Worm (Caenorhabditis elegans) whole organism, L4 larva: Measurements from ENCODE around the gene D1025.10.
A peak's percentile ranks its signal among the peaks of the same experiment; 100 is the strongest.

Source experiments
- F37D6.2 ChIP-seq: sonication (generic microtip); optimal IDR thresholded peaks from 2 replicates; lab custom pipeline; 2016; ENCODE audit warnings: mild to moderate bottlenecking, missing genetic modification characterization, missing compliant biosample characterization
- R02D3.7 ChIP-seq: fragments of 150-350 bp; sonication (generic microtip); optimal IDR thresholded peaks from 3 replicates; lab custom pipeline; 2014; ENCODE audit warnings: missing biosample characterization, missing genetic modification characterization
- daf-12 ChIP-seq: fragments of 150-350 bp; optimal IDR thresholded peaks from 2 replicates; lab custom pipeline; 2014; ENCODE audit warnings: missing biosample characterization, missing genetic modification reagents, missing genetic modification characterization
- fos-1 ChIP-seq: fragments of 150-350 bp; optimal IDR thresholded peaks from 2 replicates; lab custom pipeline; 2014; ENCODE audit warnings: missing biosample characterization, missing genetic modification characterization
- hlh-11 ChIP-seq: fragments of 200-800 bp; sonication (Bioruptor generic); optimal IDR thresholded peaks from 2 replicates; lab custom pipeline; 2018; ENCODE audit warnings: mild to moderate bottlenecking, missing genetic modification characterization, missing compliant biosample characterization
- mep-1 ChIP-seq: fragments of 150-350 bp; sonication (generic microtip); optimal IDR thresholded peaks from 3 replicates; lab custom pipeline; 2014; ENCODE audit warnings: missing biosample characterization, missing genetic modification characterization
- nhr-102 ChIP-seq: sonication (generic microtip); optimal IDR thresholded peaks from 2 replicates; lab custom pipeline; 2016; ENCODE audit warnings: mild to moderate bottlenecking, missing genetic modification characterization, moderate library complexity, missing compliant biosample characterization
- snpc-4 ChIP-seq: fragments of 150-350 bp; optimal IDR thresholded peaks from 2 replicates; lab custom pipeline; 2014; ENCODE audit warnings: missing biosample characterization, missing genetic modification characterization
- ztf-11 ChIP-seq: fragments of 150-350 bp; optimal IDR thresholded peaks from 2 replicates; lab custom pipeline; 2014; ENCODE audit warnings: missing biosample characterization, missing genetic modification characterization

ce11 chrX:14502116-14502587 lies 14.5 kb upstream of the D1025.10 start:
- TF ChIP-seq R02D3.7 (tag; lab: Kevin White, UChicago) (no peak), mep-1 (tag; lab: Kevin White, UChicago) (peak; percentile 80), daf-12 (tag; lab: Kevin White, UChicago) (no peak), fos-1 (tag; lab: Kevin White, UChicago) (no peak), nhr-102 (tag; lab: Kevin White, UChicago) (peak; percentile 94), ztf-11 (no peak), F37D6.2 (tag; lab: Kevin White, UChicago) (no peak), snpc-4 (tag; lab: Kevin White, UChicago) (no peak), hlh-11 (tag; lab: Kevin White, UChicago) (peak; percentile 95)
